Fruit fly (Drosophila melanogaster): ENCODE measurements around the gene Obp83b.

DNA sequence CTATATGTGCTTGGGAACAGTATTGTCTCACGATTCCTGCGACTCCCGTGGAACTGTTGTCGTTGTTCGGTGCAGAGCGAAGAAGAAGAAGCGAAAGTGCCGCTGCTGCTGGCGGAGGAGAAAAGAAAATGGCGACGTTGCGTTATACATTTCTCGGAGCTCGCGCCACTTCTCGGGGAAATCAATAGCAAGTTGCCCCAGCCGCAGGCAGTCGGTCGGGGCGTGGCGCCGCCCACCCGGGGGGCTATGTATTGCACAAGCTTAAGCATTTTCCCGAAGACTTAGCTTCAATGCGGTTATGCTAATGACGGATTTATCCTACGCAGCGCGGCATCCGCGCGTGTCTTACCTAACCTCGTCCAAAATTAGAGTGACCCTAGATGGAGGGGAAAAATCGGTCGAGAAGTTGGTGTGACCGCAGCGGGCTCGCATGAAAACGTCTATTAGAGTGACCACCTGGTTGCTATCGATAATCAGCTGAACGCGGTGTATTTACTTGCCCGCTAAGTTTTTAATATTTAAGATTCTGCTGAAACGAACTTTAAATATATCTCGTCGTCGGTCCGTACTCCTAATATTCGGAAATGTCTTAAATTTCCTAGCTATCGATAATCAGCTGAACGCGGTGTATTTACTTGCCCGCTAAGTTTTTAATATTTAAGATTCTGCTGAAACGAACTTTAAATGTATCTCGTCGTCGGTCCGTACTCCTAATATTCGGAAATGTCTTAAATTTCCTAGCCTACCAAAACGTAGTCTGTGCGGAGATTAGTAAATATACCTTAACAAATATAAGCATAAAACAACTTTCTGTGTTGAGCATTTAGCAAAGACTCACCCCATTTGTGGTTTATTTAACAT is 31.8 kb upstream of the Obp83b start, which contains the start of gene Rm62:
- TF ChIP-seq CG8478 (optimal IDR thresholded peaks at IDR 0.05) (no peak), usp (GFP tag; optimal IDR thresholded peaks at IDR 0.05) (no peak), psq (optimal IDR thresholded peaks at IDR 0.05) (no peak), Dll (optimal IDR thresholded peaks at IDR 0.05) (no peak), EcR (GFP tag; optimal IDR thresholded peaks at IDR 0.05) (no peak), pan (optimal IDR thresholded peaks at IDR 0.05) (no peak)

All from whole organism.